Worm (Caenorhabditis elegans): ENCODE measurements around the gene W06G6.15.

ce11 chrV:16605463-16605862, 48.9 kb upstream of the W06G6.15 start:
- TF ChIP-seq fos-1 (tag; optimal IDR thresholded peaks at IDR 0.05) (no peak), nhr-85 (tag) (no peak), C16A3.4 (tag; optimal IDR thresholded peaks at IDR 0.05) (no peak), zag-1 (tag; optimal IDR thresholded peaks at IDR 0.05) (no peak), tbx-2 (tag; optimal IDR thresholded peaks at IDR 0.05) (no peak), blmp-1 (tag; optimal IDR thresholded peaks at IDR 0.05) (no peak), jun-1 (tag; optimal IDR thresholded peaks at IDR 0.05) (no peak), aly-2 (tag; optimal IDR thresholded peaks at IDR 0.05) (no peak), nhr-77 (tag; optimal IDR thresholded peaks at IDR 0.05) (no peak)

Data from whole organism, L1 larva.